Worm (Caenorhabditis elegans) whole organism, late embryonic: ENCODE measurements around the gene cyp-33C7.

Experiments
- F13H6.1 ChIP-seq: sonication (generic microtip); optimal IDR thresholded peaks from 2 replicates; lab custom pipeline; 2016; ENCODE audit warnings: missing genetic modification characterization, missing compliant biosample characterization
- ceh-45 ChIP-seq: fragments of 200-800 bp; sonication (Bioruptor generic); IDR thresholded peaks from 2 replicates; pipeline ENCODE4 v1.3.6; 2022; ENCODE audit warnings: missing genetic modification reagents, missing genetic modification characterization, missing compliant biosample characterization
- dmd-4 ChIP-seq: sonication (generic microtip); optimal IDR thresholded peaks from 2 replicates; lab custom pipeline; 2016; ENCODE audit warnings: borderline replicate concordance, missing genetic modification characterization, missing compliant biosample characterization
- eyg-1 ChIP-seq: sonication (generic microtip); optimal IDR thresholded peaks from 2 replicates; lab custom pipeline; 2016; ENCODE audit warnings: missing genotype, missing genetic modification characterization, missing compliant biosample characterization
- nfya-1 ChIP-seq: sonication (generic microtip); optimal IDR thresholded peaks from 2 replicates; lab custom pipeline; 2017; ENCODE audit warnings: missing genetic modification characterization, mild to moderate bottlenecking, missing compliant biosample characterization, antibody characterized with exemption, moderate library complexity
- nhr-11 ChIP-seq: fragments of 150-350 bp; optimal IDR thresholded peaks from 2 replicates; lab custom pipeline; 2014; ENCODE audit warnings: missing biosample characterization, missing genetic modification characterization
- pha-2 ChIP-seq: sonication (generic microtip); optimal IDR thresholded peaks from 2 replicates; lab custom pipeline; 2017; ENCODE audit warnings: mild to moderate bottlenecking, missing genetic modification characterization, missing compliant biosample characterization
- pha-4 ChIP-seq: fragments of 150-350 bp; optimal IDR thresholded peaks from 2 replicates; lab custom pipeline; 2018; ENCODE audit warnings: missing biosample characterization, missing genetic modification reagents, missing genetic modification characterization
- rnt-1 ChIP-seq: sonication (generic microtip); optimal IDR thresholded peaks from 2 replicates; lab custom pipeline; 2016; ENCODE audit warnings: missing genetic modification characterization, missing compliant biosample characterization
- sox-4 ChIP-seq: sonication (generic microtip); optimal IDR thresholded peaks from 2 replicates; lab custom pipeline; 2017; ENCODE audit warnings: mild to moderate bottlenecking, missing genetic modification characterization, inconsistent platforms, missing compliant biosample characterization
- unc-42 ChIP-seq: sonication (generic microtip); optimal IDR thresholded peaks from 2 replicates; lab custom pipeline; 2016; ENCODE audit warnings: missing genotype, missing genetic modification characterization, missing compliant biosample characterization
- zip-5 ChIP-seq: sonication (generic microtip); optimal IDR thresholded peaks from 2 replicates; lab custom pipeline; 2016; ENCODE audit warnings: missing genetic modification characterization, missing compliant biosample characterization

- TF ChIP-seq zip-5 (tag; lab: Kevin White, UChicago): no peak
- TF ChIP-seq dmd-4 (tag; lab: Kevin White, UChicago): no peak
- no peak for TF ChIP-seq sox-4 (tag; lab: Kevin White, UChicago)
- TF ChIP-seq ceh-45 (GFP tag; lab: Robert Waterston, UW): no peak
- no peak for TF ChIP-seq eyg-1 (tag; lab: Kevin White, UChicago)
- TF ChIP-seq nhr-11: no peak
- no peak for TF ChIP-seq F13H6.1 (tag; lab: Kevin White, UChicago)
- no peak for TF ChIP-seq pha-4 (tag; lab: Kevin White, UChicago)
- TF ChIP-seq unc-42 (tag; lab: Kevin White, UChicago): no peak
- TF ChIP-seq rnt-1: no peak
- TF ChIP-seq nfya-1 (tag; lab: Kevin White, UChicago): no peak
- no peak for TF ChIP-seq pha-2
Measured at ce11 chrV:2238012-2238411, 12.3 kb upstream of the cyp-33C7 start.
